Fruit fly (Drosophila melanogaster): ENCODE data around the gene CG14442.
A peak's percentile ranks its signal among the peaks of the same experiment; 100 is the strongest.

CG14442 gene

dm6 chrX:6661392-6661837, 33.4 kb downstream of the CG14442 start, which contains the start of the genes CG3224 and Ctr1A:
TSS of gene CG3224 (minus strand) at chrX:6661462.
TSS of gene Ctr1A (plus strand) at chrX:6661647.
- TF ChIP-seq h (GFP tag; optimal IDR thresholded peaks at IDR 0.05) (peak; percentile 44), CrebA (GFP tag; optimal IDR thresholded peaks at IDR 0.05; ENCODE audit: borderline replicate concordance) (no peak), CG9705 (GFP tag; optimal IDR thresholded peaks at IDR 0.05) (no peak), Abd-B (GFP tag; optimal IDR thresholded peaks at IDR 0.05) (no peak), Hnf4 (GFP tag; optimal IDR thresholded peaks at IDR 0.05) (peak; percentile 13), woc (GFP tag; optimal IDR thresholded peaks at IDR 0.05) (peak; percentile 4), tai (GFP tag; optimal IDR thresholded peaks at IDR 0.05) (no peak), Sp1 (GFP tag; optimal IDR thresholded peaks at IDR 0.05) (no peak), foxo (GFP tag; optimal IDR thresholded peaks at IDR 0.05) (peak in 1 of 2 experiments; percentile 5), sage (GFP tag; optimal IDR thresholded peaks at IDR 0.05) (no peak), br (GFP tag; optimal IDR thresholded peaks at IDR 0.05) (no peak), Jra (GFP tag; optimal IDR thresholded peaks at IDR 0.05) (peak; percentile 19), lola (GFP tag; optimal IDR thresholded peaks at IDR 0.05) (no peak), brk (GFP tag; optimal IDR thresholded peaks at IDR 0.05) (peak; percentile 20), fru (GFP tag; optimal IDR thresholded peaks at IDR 0.05) (peak; percentile 35)

dm6 chrX:6659919-6660318, 34.9 kb downstream of the CG14442 start:
- TF ChIP-seq Rel (GFP tag; optimal IDR thresholded peaks at IDR 0.05) (no peak), Rel (tag; optimal IDR thresholded peaks at IDR 0.05) (peak; percentile 1), foxo (GFP tag; optimal IDR thresholded peaks at IDR 0.05) (no peak), N (GFP tag; optimal IDR thresholded peaks at IDR 0.05) (peak; percentile 52), CG9705 (GFP tag; optimal IDR thresholded peaks at IDR 0.05) (no peak), psq (GFP tag; optimal IDR thresholded peaks at IDR 0.05) (peak; percentile 53), Mio (GFP tag; optimal IDR thresholded peaks at IDR 0.05) (no peak)

dm6 chrX:6656626-6657558, 37.9 kb downstream of the CG14442 start:
- no peak for TF ChIP-seq usp (GFP tag; optimal IDR thresholded peaks at IDR 0.05)
- TF ChIP-seq CG9705 (GFP tag; optimal IDR thresholded peaks at IDR 0.05): peak; percentile 33
- TF ChIP-seq OdsH (GFP tag; optimal IDR thresholded peaks at IDR 0.05): peak; percentile 36
- TF ChIP-seq CG32264 (GFP tag; optimal IDR thresholded peaks at IDR 0.05): no peak
- peak; percentile 18 for TF ChIP-seq Dif (GFP tag; optimal IDR thresholded peaks at IDR 0.05; ENCODE audit: partially characterized antibody)
- peak; percentile 96 for TF ChIP-seq Myc (optimal IDR thresholded peaks at IDR 0.05)
- peak in 1 of 2 experiments; percentile 44 for TF ChIP-seq foxo (GFP tag; optimal IDR thresholded peaks at IDR 0.05)
- peak; percentile 40 for TF ChIP-seq rgr (GFP tag; optimal IDR thresholded peaks at IDR 0.05)
- no peak for TF ChIP-seq lola (GFP tag; optimal IDR thresholded peaks at IDR 0.05)
- no peak for TF ChIP-seq dmrt93B (GFP tag; optimal IDR thresholded peaks at IDR 0.05)
- TF ChIP-seq Hr78 (GFP tag; optimal IDR thresholded peaks at IDR 0.05): no peak
- no peak for TF ChIP-seq dsf (GFP tag; optimal IDR thresholded peaks at IDR 0.05; ENCODE audit: borderline replicate concordance)
- no peak for TF ChIP-seq tai (GFP tag; optimal IDR thresholded peaks at IDR 0.05)
- TF ChIP-seq woc (GFP tag; optimal IDR thresholded peaks at IDR 0.05): peak; percentile 57
- no peak for TF ChIP-seq Dfd (GFP tag; optimal IDR thresholded peaks at IDR 0.05)
- peak; percentile 17 for TF ChIP-seq psq (GFP tag; optimal IDR thresholded peaks at IDR 0.05)
- TF ChIP-seq pan (optimal IDR thresholded peaks at IDR 0.05): no peak
- peak; percentile 55 for TF ChIP-seq h (GFP tag; optimal IDR thresholded peaks at IDR 0.05)
- no peak for TF ChIP-seq Jra (GFP tag; optimal IDR thresholded peaks at IDR 0.05)
- TF ChIP-seq brk (GFP tag; optimal IDR thresholded peaks at IDR 0.05): peak; percentile 52
- no peak for TF ChIP-seq Abd-B (GFP tag; optimal IDR thresholded peaks at IDR 0.05)
- TF ChIP-seq Mio (GFP tag; optimal IDR thresholded peaks at IDR 0.05): no peak
- no peak for TF ChIP-seq Hr83 (GFP tag; optimal IDR thresholded peaks at IDR 0.05; ENCODE audit: poor library complexity, severe bottlenecking)
- TF ChIP-seq jim (GFP tag; optimal IDR thresholded peaks at IDR 0.05): no peak
- no peak for TF ChIP-seq br (GFP tag; optimal IDR thresholded peaks at IDR 0.05)
- TF ChIP-seq sv (GFP tag; optimal IDR thresholded peaks at IDR 0.05): no peak
- TF ChIP-seq sage (GFP tag; optimal IDR thresholded peaks at IDR 0.05): no peak
- no peak for TF ChIP-seq CrebA (GFP tag; optimal IDR thresholded peaks at IDR 0.05; ENCODE audit: borderline replicate concordance)
- TF ChIP-seq ey (GFP tag; optimal IDR thresholded peaks at IDR 0.05): no peak
- no peak for TF ChIP-seq Vsx2 (GFP tag; optimal IDR thresholded peaks at IDR 0.05; ENCODE audit: partially characterized antibody)
- TF ChIP-seq fru (GFP tag; optimal IDR thresholded peaks at IDR 0.05): peak; percentile 52
- no peak for TF ChIP-seq GATAd (GFP tag; optimal IDR thresholded peaks at IDR 0.05)
- TF ChIP-seq N (GFP tag; optimal IDR thresholded peaks at IDR 0.05): no peak
- TF ChIP-seq HLH106 (tag; optimal IDR thresholded peaks at IDR 0.05): peak; percentile 64
- TF ChIP-seq Hnf4 (GFP tag; optimal IDR thresholded peaks at IDR 0.05): peak; percentile 2
- TF ChIP-seq dl (GFP tag; optimal IDR thresholded peaks at IDR 0.05; ENCODE audit: insufficient read depth in 1 of 2, partially characterized antibody in 2 of 2): no peak
- no peak for TF ChIP-seq Rel (GFP tag; optimal IDR thresholded peaks at IDR 0.05)
- TF ChIP-seq Rel (tag; optimal IDR thresholded peaks at IDR 0.05): peak; percentile 28
- peak; percentile 69 for TF ChIP-seq Sp1 (GFP tag; optimal IDR thresholded peaks at IDR 0.05)
